Worm (Caenorhabditis elegans) whole organism, L4/young adult: ENCODE data around the gene D2096.10.

Experiments used
- dao-5 ChIP-seq: sonication (generic microtip); optimal IDR thresholded peaks from 2 replicates; lab custom pipeline; 2016; ENCODE audit warnings: missing genotype, missing genetic modification characterization, moderate library complexity, missing compliant biosample characterization
- him-1 ChIP-seq: sonication (generic microtip); optimal IDR thresholded peaks from 2 replicates; lab custom pipeline; 2016; ENCODE audit warnings: missing genotype, missing genetic modification reagents, missing genetic modification characterization, missing compliant biosample characterization

- TF ChIP-seq him-1 (tag; lab: Kevin White, UChicago) (peak; percentile 48), dao-5 (tag; lab: Kevin White, UChicago) (no peak)
Observed at ce11 chrIV:8375381-8375780, 13.7 kb downstream of the D2096.10 start.
